Fruit fly (Drosophila melanogaster) whole organism: ENCODE measurements around the gene CG17637.
"Not testable (repeated sequence)": the region's sequence is repeated elsewhere in the genome, so short reads cannot be mapped to it uniquely, and the experiment has no call there.

Experiments used
- CG8478 ChIP-seq: fragments of >200 bp; optimal IDR thresholded peaks from 2 replicates; lab custom pipeline; 2018; ENCODE audit warnings: inconsistent platforms
- Dll ChIP-seq: fragments of >200 bp; optimal IDR thresholded peaks from 2 replicates; lab custom pipeline; 2017
- EcR ChIP-seq, 2 experiments: fragments of >200 bp; optimal IDR thresholded peaks; 2 replicates each; lab custom pipeline; 2017; ENCODE audit warnings: missing biosample characterization in 2 of 2, missing genetic modification characterization in 2 of 2, missing genetic modification reagents in 2 of 2
- pan ChIP-seq: fragments of >200 bp; optimal IDR thresholded peaks from 2 replicates; lab custom pipeline; 2017
- psq ChIP-seq: fragments of >200 bp; optimal IDR thresholded peaks from 2 replicates; lab custom pipeline; 2017
- usp ChIP-seq: fragments of >200 bp; optimal IDR thresholded peaks from 2 replicates; lab custom pipeline; 2017; ENCODE audit warnings: missing biosample characterization, missing genetic modification characterization, mixed read lengths

Gene CG17637

DNA sequence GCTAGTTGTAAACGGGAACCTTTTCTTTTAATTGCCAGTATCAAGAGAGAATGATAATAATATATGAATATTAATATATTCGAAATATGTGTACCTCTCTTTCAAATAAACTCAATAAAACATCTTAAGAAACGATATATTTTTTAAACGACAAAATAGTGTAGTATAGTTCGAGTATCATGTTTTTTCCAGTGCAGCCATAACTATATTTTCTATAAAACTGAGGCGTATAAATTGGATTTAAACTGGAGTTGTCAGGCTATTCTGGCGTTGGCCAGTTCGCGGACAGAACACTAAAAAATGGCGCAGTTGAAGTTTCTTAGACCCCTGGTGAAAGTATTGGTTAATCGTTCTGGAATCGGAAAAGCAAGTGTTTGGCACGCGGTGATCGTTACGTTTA, at the start of gene CG17637:
CG17637 (plus strand) TSS at position 301 of the 400 bp plus-strand sequence.
- not testable (repeated sequence) for TF ChIP-seq pan (lab: Kevin White, UChicago); psq; CG8478 (lab: Kevin White, UChicago)

dm6 chr3L:20460383-20460782, 43.6 kb upstream of the CG17637 start, which contains the start of gene mag:
TSS of gene mag (plus strand) at chr3L:20460683.
- no peak for TF ChIP-seq CG8478 (lab: Kevin White, UChicago)
- TF ChIP-seq usp (GFP tag; lab: Kevin White, UChicago): no peak
- no peak for TF ChIP-seq pan (lab: Kevin White, UChicago)
- TF ChIP-seq psq: no peak
- no peak for TF ChIP-seq Dll (lab: Kevin White, UChicago)
- TF ChIP-seq EcR (GFP tag; optimal IDR thresholded peaks at IDR 0.05; lab: Kevin White, UChicago): no peak

DNA sequence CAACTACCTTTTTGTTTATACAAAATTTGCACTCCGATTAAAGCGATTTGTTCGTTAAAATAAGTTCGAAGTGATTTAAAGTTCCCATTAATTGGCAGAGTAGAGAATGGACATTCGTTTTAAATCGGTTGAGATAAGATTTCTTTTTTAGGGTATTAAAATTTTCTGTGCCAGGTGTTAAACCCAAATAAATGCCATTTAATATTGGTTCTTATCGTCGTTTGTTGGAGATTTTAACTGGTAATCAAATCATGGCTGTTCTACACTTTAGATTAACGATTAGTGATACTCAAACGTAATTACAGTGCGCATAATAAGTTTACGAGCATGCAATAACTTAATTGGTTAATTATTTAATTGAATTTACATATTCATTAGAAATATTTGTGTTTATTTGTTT, 41.6 kb upstream of the CG17637 start:
- no peak for TF ChIP-seq usp (GFP tag; lab: Kevin White, UChicago)
- no peak for TF ChIP-seq EcR (GFP tag; optimal IDR thresholded peaks at IDR 0.05; lab: Kevin White, UChicago)
- TF ChIP-seq pan (lab: Kevin White, UChicago): no peak
- TF ChIP-seq CG8478 (lab: Kevin White, UChicago): no peak
- no peak for TF ChIP-seq Dll (lab: Kevin White, UChicago)

DNA sequence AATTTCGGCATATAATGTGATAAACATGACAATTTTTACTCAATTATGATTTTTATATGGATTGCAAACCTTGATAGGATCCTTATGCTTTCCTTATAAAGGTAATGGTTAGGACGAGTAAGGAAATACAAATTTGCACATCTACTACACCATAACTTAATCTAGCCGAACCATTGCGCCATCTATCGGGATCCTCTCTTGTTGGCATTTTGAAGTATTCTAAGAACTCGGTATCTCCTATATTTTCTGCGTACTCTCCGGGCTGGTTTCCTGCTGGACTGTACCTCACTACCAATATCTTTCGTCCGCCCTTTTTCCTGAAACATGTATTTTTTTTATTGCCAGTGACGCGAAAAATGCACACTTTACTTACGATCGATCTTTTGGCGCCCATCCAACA, 39.3 kb upstream of the CG17637 start, which contains the start of gene atk:
atk (minus strand) TSS at position 186 of the 400 bp plus-strand sequence.
- TF ChIP-seq Dll (lab: Kevin White, UChicago) (no peak), EcR (GFP tag; optimal IDR thresholded peaks at IDR 0.05; lab: Kevin White, UChicago) (no peak), usp (GFP tag; lab: Kevin White, UChicago) (no peak), psq (no peak), CG8478 (lab: Kevin White, UChicago) (no peak), pan (lab: Kevin White, UChicago) (no peak)

DNA sequence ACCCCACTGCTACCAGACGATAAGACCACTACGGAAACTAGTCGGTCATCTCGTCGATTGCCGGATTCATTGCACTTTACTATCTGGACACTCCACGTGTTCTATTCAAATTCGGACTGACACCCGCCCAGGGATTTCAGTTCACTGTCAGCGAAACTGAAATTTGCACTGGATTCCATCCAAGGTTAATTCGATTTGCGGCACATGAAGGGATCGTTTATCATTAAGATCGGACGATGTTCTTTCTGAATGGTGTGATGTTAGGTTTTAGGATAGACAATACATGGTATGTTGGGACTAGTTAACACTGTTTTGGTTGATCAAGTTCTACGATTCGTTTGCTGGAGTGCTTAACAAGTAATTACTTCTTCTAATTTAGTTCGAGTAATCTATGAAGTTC, 38.0 kb upstream of the CG17637 start, which contains the start of gene CG42764:
CG42764 (minus strand) TSS at position 101 of the 400 bp plus-strand sequence.
- TF ChIP-seq psq (no peak), EcR (GFP tag; optimal IDR thresholded peaks at IDR 0.05; lab: Kevin White, UChicago) (no peak), Dll (lab: Kevin White, UChicago) (no peak), usp (GFP tag; lab: Kevin White, UChicago) (no peak), CG8478 (lab: Kevin White, UChicago) (no peak), pan (lab: Kevin White, UChicago) (no peak)

- TF ChIP-seq psq (no peak), Dll (lab: Kevin White, UChicago) (no peak), pan (lab: Kevin White, UChicago) (no peak), CG8478 (lab: Kevin White, UChicago) (no peak)
Observed at dm6 chr3L:20466599-20466998, 37.4 kb upstream of the CG17637 start, which contains the start of gene Tdh. TSS of gene Tdh (plus strand) at chr3L:20466944.

DNA sequence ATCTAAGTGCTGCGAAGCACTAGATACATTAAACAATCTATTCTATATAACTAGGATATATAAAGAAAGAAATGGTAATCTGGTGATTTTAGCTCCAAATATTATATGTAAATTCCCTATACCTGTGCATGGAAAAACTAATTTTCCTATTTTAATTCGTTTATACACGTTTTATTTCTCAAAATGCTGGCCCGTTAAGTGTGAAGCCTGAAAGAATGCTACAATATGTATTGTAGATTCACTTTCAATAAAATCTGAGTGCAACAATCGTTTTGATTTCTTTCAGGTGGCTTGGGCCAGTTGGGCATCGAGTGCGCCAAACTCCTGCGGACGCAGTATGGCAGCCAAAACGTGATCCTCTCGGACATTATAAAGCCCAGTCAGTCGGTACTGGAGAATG, 36.6 kb upstream of the CG17637 start:
- TF ChIP-seq CG8478 (lab: Kevin White, UChicago) (no peak), psq (no peak), usp (GFP tag; lab: Kevin White, UChicago) (no peak), pan (lab: Kevin White, UChicago) (no peak), EcR (GFP tag; optimal IDR thresholded peaks at IDR 0.05; lab: Kevin White, UChicago) (no peak), Dll (lab: Kevin White, UChicago) (no peak)

DNA sequence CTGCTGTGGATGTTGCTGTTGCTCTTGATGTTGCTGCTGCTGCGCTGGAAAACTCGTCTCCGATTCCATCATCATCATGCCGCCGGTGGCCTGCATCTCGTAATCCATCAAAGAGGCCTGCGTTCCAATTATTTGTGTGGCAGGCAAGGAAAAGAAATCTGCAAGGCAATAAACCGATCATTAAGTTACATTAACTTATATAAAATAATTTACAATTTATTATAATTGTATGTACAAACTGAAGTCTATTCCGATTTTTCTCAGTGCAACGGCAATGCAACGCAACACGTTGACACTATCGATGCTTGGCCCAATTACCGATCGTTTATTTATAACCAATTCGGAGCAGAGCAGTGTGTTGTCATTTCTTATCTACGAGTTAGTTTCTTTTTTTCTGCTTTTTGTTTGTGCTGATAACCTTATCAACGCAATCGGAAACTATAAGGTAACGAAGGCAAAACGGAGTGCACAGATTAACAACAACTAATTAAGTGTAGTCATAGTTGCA, 32.9 kb upstream of the CG17637 start:
- TF ChIP-seq usp (GFP tag; lab: Kevin White, UChicago) (no peak), EcR (GFP tag; optimal IDR thresholded peaks at IDR 0.05; lab: Kevin White, UChicago) (no peak), Dll (lab: Kevin White, UChicago) (no peak), CG8478 (lab: Kevin White, UChicago) (no peak), pan (lab: Kevin White, UChicago) (no peak), psq (no peak)

- TF ChIP-seq Dll (lab: Kevin White, UChicago): no peak
- no peak for TF ChIP-seq EcR (GFP tag; optimal IDR thresholded peaks at IDR 0.05; lab: Kevin White, UChicago)
- no peak for TF ChIP-seq usp (GFP tag; lab: Kevin White, UChicago)
- no peak for TF ChIP-seq psq
- no peak for TF ChIP-seq CG8478 (lab: Kevin White, UChicago)
- TF ChIP-seq pan (lab: Kevin White, UChicago): no peak
Observed at dm6 chr3L:20471499-20472313, 32.3 kb upstream of the CG17637 start.

- TF ChIP-seq EcR (GFP tag; optimal IDR thresholded peaks at IDR 0.05; lab: Kevin White, UChicago) (no peak), Dll (lab: Kevin White, UChicago) (no peak), pan (lab: Kevin White, UChicago) (no peak), CG8478 (lab: Kevin White, UChicago) (no peak), psq (no peak), usp (GFP tag; lab: Kevin White, UChicago) (no peak)
Observed at dm6 chr3L:20472607-20473006, 31.4 kb upstream of the CG17637 start.

DNA sequence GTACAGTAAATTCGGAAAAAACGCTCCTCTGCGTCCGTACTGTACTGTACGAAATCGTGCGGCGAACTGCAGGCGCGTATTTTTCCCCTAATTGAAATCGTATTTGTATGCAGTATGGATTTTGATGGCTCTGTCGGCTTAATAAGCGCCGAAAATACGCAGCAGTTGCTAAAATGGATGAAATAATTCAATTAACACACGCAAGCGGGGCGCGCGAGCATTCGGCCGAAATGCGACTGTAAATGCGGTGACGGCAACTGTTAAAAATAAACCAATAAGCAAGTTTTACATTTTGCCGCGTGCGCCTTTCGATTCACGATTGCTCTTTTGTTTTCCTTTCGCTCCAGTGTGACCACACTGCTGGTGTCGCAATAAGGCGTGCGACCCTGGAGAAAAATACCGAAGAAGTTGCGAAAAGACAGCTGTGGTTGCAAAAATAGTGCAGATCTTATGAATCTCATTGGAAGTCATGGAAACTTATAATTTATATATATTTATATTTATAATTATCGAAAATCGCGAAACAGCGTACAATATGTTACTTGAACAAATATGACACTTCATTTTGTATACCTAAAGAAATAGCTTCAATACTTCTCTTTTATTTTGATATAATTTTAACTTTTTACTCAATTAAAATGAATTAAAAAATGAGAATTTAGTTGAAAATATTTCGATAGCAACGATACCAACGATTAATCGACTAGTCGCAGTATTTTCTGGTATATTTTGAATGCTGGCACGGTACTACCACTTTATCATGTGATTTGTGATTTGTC, 30.8 kb upstream of the CG17637 start, which contains the start of the genes CG32428 and CG5969:
CG32428 (minus strand) TSS at position 703 of the 779 bp plus-strand sequence.
CG5969 (plus strand) TSS at position 763 of the 779 bp plus-strand sequence.
- TF ChIP-seq usp (GFP tag; lab: Kevin White, UChicago): no peak
